Fruit fly (Drosophila melanogaster) whole organism, embryonic: ENCODE data around the gene CG6236.

Experiments
- CG4282 ChIP-seq: fragments of 200-800 bp; sonication (Bioruptor generic); optimal IDR thresholded peaks from 2 replicates; lab custom pipeline; 2016; ENCODE audit warnings: missing biosample characterization, missing genetic modification characterization
- CG9797 ChIP-seq: fragments of 200-800 bp; sonication (Bioruptor generic); optimal IDR thresholded peaks from 3 replicates; lab custom pipeline; 2018; ENCODE audit warnings: missing biosample characterization, mild to moderate bottlenecking, missing genetic modification characterization
- Hr39 ChIP-seq: fragments of >200 bp; optimal IDR thresholded peaks from 2 replicates; lab custom pipeline; 2017
- knrl ChIP-seq: fragments of 200-800 bp; sonication (Bioruptor generic); IDR thresholded peaks from 3 replicates; pipeline ENCODE4 v1.3.6; 2022; ENCODE audit warnings: missing biosample characterization, missing genetic modification characterization; ENCODE audit not compliant: partially characterized antibody
- nau ChIP-seq: fragments of 200-800 bp; sonication (Bioruptor generic); optimal IDR thresholded peaks from 3 replicates; lab custom pipeline; 2017; ENCODE audit warnings: missing biosample characterization, mild to moderate bottlenecking, missing genetic modification characterization, missing genetic modification reagents
- prd ChIP-seq, 3 experiments: fragments of >200 bp in 2 of 3; fragments of 200-800 bp in 1 of 3; sonication (Bioruptor generic) in 1 of 3; optimal IDR thresholded peaks in 2 of 3; IDR thresholded peaks in 1 of 3; 2 replicates in 2 of 3; 3 replicates in 1 of 3; pipeline versions ENCODE4 v1.3.6 to Lab custom; 2017 to 2022; ENCODE audit warnings: missing biosample characterization in 1 of 3, missing genetic modification characterization in 1 of 3

dm6 chr3R:15288802-15289201 lies 39.3 kb downstream of the CG6236 start:
- no peak for TF ChIP-seq Hr39 (lab: Kevin White, UChicago)
- TF ChIP-seq prd (optimal IDR thresholded peaks at IDR 0.05; lab: Kevin White, UChicago), result no peak
- TF ChIP-seq prd (GFP tag; IDR thresholded peaks at IDR 0.05; lab: Robert Waterston, UW), result no peak
- no peak for TF ChIP-seq nau (GFP tag; lab: Kevin White, UChicago)
- no peak for TF ChIP-seq CG9797 (GFP tag; lab: Kevin White, UChicago)
- no peak for TF ChIP-seq CG4282 (GFP tag; lab: Kevin White, UChicago)
- TF ChIP-seq knrl, result no peak
